Fruit fly (Drosophila melanogaster) whole organism, embryonic: ENCODE measurements around the gene CG13917.

ENCODE experiments used
- CG10267 ChIP-seq: fragments of 200-800 bp; sonication (Bioruptor generic); optimal IDR thresholded peaks from 2 replicates; lab custom pipeline; 2018; ENCODE audit warnings: missing biosample characterization, mild to moderate bottlenecking, missing genetic modification characterization, moderate library complexity
- CG10565 ChIP-seq: fragments of 200-800 bp; sonication (Bioruptor generic); optimal IDR thresholded peaks from 3 replicates; lab custom pipeline; 2016; ENCODE audit warnings: missing biosample characterization, mild to moderate bottlenecking, missing genetic modification characterization
- CG12104 ChIP-seq: fragments of 200-800 bp; sonication (Bioruptor generic); optimal IDR thresholded peaks from 3 replicates; lab custom pipeline; 2016; ENCODE audit warnings: missing biosample characterization, missing genetic modification characterization
- CG14050 ChIP-seq: fragments of 200-800 bp; sonication (Bioruptor generic); IDR thresholded peaks from 3 replicates; pipeline ENCODE4 v1.3.6; 2022; ENCODE audit warnings: missing biosample characterization, missing genetic modification characterization
- CG16815 ChIP-seq: fragments of 200-800 bp; sonication (Bioruptor generic); optimal IDR thresholded peaks from 3 replicates; lab custom pipeline; 2017; ENCODE audit warnings: missing biosample characterization, mild to moderate bottlenecking, missing genetic modification characterization
- CG16863 ChIP-seq: fragments of 200-800 bp; sonication (Bioruptor generic); optimal IDR thresholded peaks from 3 replicates; lab custom pipeline; 2016; ENCODE audit warnings: missing biosample characterization, missing genetic modification characterization
- CG18619 ChIP-seq: fragments of 200-800 bp; sonication (Bioruptor generic); optimal IDR thresholded peaks from 3 replicates; lab custom pipeline; 2017; ENCODE audit warnings: missing biosample characterization, mild to moderate bottlenecking, missing genetic modification characterization
- CG18764 ChIP-seq: fragments of 200-800 bp; sonication (Bioruptor generic); optimal IDR thresholded peaks from 3 replicates; lab custom pipeline; 2016; ENCODE audit warnings: missing biosample characterization, missing genetic modification characterization
- CG3847 ChIP-seq: fragments of 200-800 bp; sonication (Bioruptor generic); IDR thresholded peaks from 2 replicates; pipeline ENCODE4 v1.3.6; 2022; ENCODE audit warnings: missing biosample characterization, missing genetic modification characterization
- CG5245 ChIP-seq: fragments of 200-800 bp; sonication (Bioruptor generic); optimal IDR thresholded peaks from 3 replicates; lab custom pipeline; 2016; ENCODE audit warnings: missing biosample characterization, missing genetic modification characterization
- CG6791 ChIP-seq: fragments of 200-800 bp; sonication (Bioruptor generic); IDR thresholded peaks from 3 replicates; pipeline ENCODE4 v1.3.6; 2022; ENCODE audit warnings: missing biosample characterization, missing genetic modification characterization; ENCODE audit not compliant: partially characterized antibody
- CG7839 ChIP-seq: fragments of 200-800 bp; sonication (Bioruptor generic); optimal IDR thresholded peaks from 3 replicates; lab custom pipeline; 2018; ENCODE audit warnings: missing biosample characterization, mild to moderate bottlenecking, missing genetic modification characterization, moderate library complexity
- CG9437 ChIP-seq: fragments of 200-800 bp; sonication (Bioruptor generic); optimal IDR thresholded peaks from 2 replicates; lab custom pipeline; 2018; ENCODE audit warnings: missing biosample characterization, mild to moderate bottlenecking, missing genetic modification characterization
- CG9609 ChIP-seq: fragments of 200-800 bp; sonication (Bioruptor generic); optimal IDR thresholded peaks from 3 replicates; lab custom pipeline; 2016; ENCODE audit warnings: missing biosample characterization, missing genetic modification characterization
- CrebB ChIP-seq: fragments of 200-800 bp; sonication (Bioruptor generic); optimal IDR thresholded peaks from 3 replicates; lab custom pipeline; 2018; ENCODE audit warnings: missing biosample characterization, mild to moderate bottlenecking, missing genetic modification characterization
- Fer3 ChIP-seq: fragments of 200-800 bp; sonication (Bioruptor generic); optimal IDR thresholded peaks from 2 replicates; lab custom pipeline; 2018; ENCODE audit warnings: missing biosample characterization, mild to moderate bottlenecking, missing genetic modification characterization, moderate library complexity
- Lhr ChIP-seq: fragments of 200-800 bp; sonication (Bioruptor generic); optimal IDR thresholded peaks from 3 replicates; lab custom pipeline; 2017; ENCODE audit warnings: mild to moderate bottlenecking, missing biosample characterization, missing genetic modification reagents, missing genetic modification characterization
- Max ChIP-seq: fragments of 200-800 bp; sonication (Bioruptor generic); optimal IDR thresholded peaks from 2 replicates; lab custom pipeline; 2016; ENCODE audit warnings: missing biosample characterization, mild to moderate bottlenecking, missing genetic modification characterization
- Med ChIP-seq: fragments of 200-800 bp; sonication (Bioruptor generic); peaks from one replicate; lab custom pipeline; 2016; ENCODE audit warnings: missing biosample characterization, missing genetic modification characterization, mild to moderate bottlenecking, inconsistent platforms, moderate library complexity
- NK7.1 ChIP-seq: fragments of 200-800 bp; sonication (Bioruptor generic); optimal IDR thresholded peaks from 3 replicates; lab custom pipeline; 2016; ENCODE audit warnings: missing biosample characterization, missing genetic modification characterization
- Nf-YC ChIP-seq: fragments of 200-800 bp; optimal IDR thresholded peaks from 3 replicates; lab custom pipeline; 2019; ENCODE audit warnings: missing biosample characterization, mild to moderate bottlenecking, missing genetic modification characterization, moderate library complexity
- Oaz ChIP-seq: fragments of 200-800 bp; sonication (Bioruptor generic); IDR thresholded peaks from 2 replicates; pipeline ENCODE4 v1.3.6; 2022; ENCODE audit warnings: missing biosample characterization, missing genetic modification characterization
- Pdp1 ChIP-seq, 2 experiments: fragments of 200-800 bp; sonication (Bioruptor generic); optimal IDR thresholded peaks; 3 replicates each; lab custom pipeline; 2016; ENCODE audit warnings: missing biosample characterization in 2 of 2, missing genetic modification characterization in 2 of 2, mild to moderate bottlenecking in 1 of 2, moderate library complexity in 1 of 2
- Side ChIP-seq: fragments of 200-800 bp; sonication (Bioruptor generic); optimal IDR thresholded peaks from 2 replicates; lab custom pipeline; 2016; ENCODE audit warnings: missing biosample characterization, missing genetic modification characterization
- Sry-δ ChIP-seq: fragments of 200-800 bp; sonication (Bioruptor generic); optimal IDR thresholded peaks from 2 replicates; lab custom pipeline; 2016; ENCODE audit warnings: missing biosample characterization, missing genetic modification characterization
- Taf1 ChIP-seq: fragments of 200-800 bp; sonication (Bioruptor generic); IDR thresholded peaks from 2 replicates; pipeline ENCODE4 v1.3.6; 2022; ENCODE audit warnings: missing biosample characterization, missing genetic modification characterization
- YL-1 ChIP-seq: fragments of 200-800 bp; sonication (Bioruptor generic); optimal IDR thresholded peaks from 3 replicates; lab custom pipeline; 2017; ENCODE audit warnings: missing biosample characterization, mild to moderate bottlenecking, missing genetic modification characterization
- al ChIP-seq: fragments of 200-800 bp; sonication (Bioruptor generic); IDR thresholded peaks from 2 replicates; pipeline ENCODE4 v1.3.6; 2022; ENCODE audit warnings: missing biosample characterization, missing genetic modification characterization
- ara ChIP-seq: fragments of 200-800 bp; sonication (Bioruptor generic); IDR thresholded peaks from 2 replicates; pipeline ENCODE4 v1.3.6; 2022; ENCODE audit warnings: missing biosample characterization, missing genetic modification characterization
- az2 ChIP-seq: fragments of 200-800 bp; sonication (Bioruptor generic); optimal IDR thresholded peaks from 3 replicates; lab custom pipeline; 2016; ENCODE audit warnings: missing biosample characterization, missing genetic modification characterization
- bbx ChIP-seq: fragments of 200-800 bp; sonication (Bioruptor generic); IDR thresholded peaks from 2 replicates; pipeline ENCODE4 v1.3.6; 2022; ENCODE audit warnings: missing biosample characterization, missing genetic modification characterization; ENCODE audit not compliant: partially characterized antibody
- cad ChIP-seq: fragments of >200 bp; optimal IDR thresholded peaks from 2 replicates; lab custom pipeline; 2017; ENCODE audit warnings: missing biosample characterization, missing genetic modification characterization
- ci ChIP-seq: fragments of 200-800 bp; sonication (Bioruptor generic); IDR thresholded peaks from 3 replicates; pipeline ENCODE4 v1.3.6; 2022; ENCODE audit warnings: missing biosample characterization, missing genetic modification characterization
- da ChIP-seq: fragments of 200-800 bp; sonication (Bioruptor generic); optimal IDR thresholded peaks from 2 replicates; lab custom pipeline; 2016; ENCODE audit warnings: missing biosample characterization, missing genetic modification characterization
- ems ChIP-seq: fragments of 200-800 bp; sonication (Bioruptor generic); optimal IDR thresholded peaks from 3 replicates; lab custom pipeline; 2016; ENCODE audit warnings: missing biosample characterization, missing genetic modification characterization
- ftz-f1 ChIP-seq: fragments of 200-800 bp; sonication (Bioruptor generic); optimal IDR thresholded peaks from 2 replicates; lab custom pipeline; 2016; ENCODE audit warnings: missing biosample characterization, missing genetic modification characterization
- gsb-n ChIP-seq: fragments of 200-800 bp; sonication (Bioruptor generic); optimal IDR thresholded peaks from 3 replicates; lab custom pipeline; 2018; ENCODE audit warnings: missing biosample characterization, mild to moderate bottlenecking, missing genetic modification characterization
- hbn ChIP-seq: fragments of 200-800 bp; sonication (Bioruptor generic); IDR thresholded peaks from 2 replicates; pipeline ENCODE4 v1.3.6; 2022; ENCODE audit warnings: missing biosample characterization, missing genetic modification characterization; ENCODE audit not compliant: partially characterized antibody
- lilli ChIP-seq: fragments of 200-800 bp; sonication (Bioruptor generic); optimal IDR thresholded peaks from 3 replicates; lab custom pipeline; 2016; ENCODE audit warnings: missing biosample characterization, missing genetic modification characterization
- pho ChIP-seq: fragments of 200-800 bp; sonication (Bioruptor generic); optimal IDR thresholded peaks from 2 replicates; lab custom pipeline; 2016; ENCODE audit warnings: missing biosample characterization, missing genetic modification characterization
- ranshi ChIP-seq: fragments of 200-800 bp; sonication (Bioruptor generic); IDR thresholded peaks from 2 replicates; pipeline ENCODE4 v1.3.6; 2022; ENCODE audit warnings: missing biosample characterization, missing genetic modification characterization
- row ChIP-seq: fragments of 200-800 bp; sonication (Bioruptor generic); IDR thresholded peaks from 3 replicates; pipeline ENCODE4 v1.3.6; 2022; ENCODE audit warnings: missing biosample characterization, missing genetic modification characterization
- sens ChIP-seq: fragments of 200-800 bp; sonication (Bioruptor generic); peaks from one replicate; lab custom pipeline; 2016; ENCODE audit warnings: missing biosample characterization, missing genetic modification characterization
- sisA ChIP-seq: fragments of 200-800 bp; sonication (Bioruptor generic); IDR thresholded peaks from 2 replicates; pipeline ENCODE4 v1.3.6; 2022; ENCODE audit warnings: missing biosample characterization, missing genetic modification characterization
- sr ChIP-seq: fragments of 200-800 bp; sonication (Bioruptor generic); IDR thresholded peaks from 3 replicates; pipeline ENCODE4 v1.3.6; 2022; ENCODE audit warnings: missing biosample characterization, missing genetic modification characterization
- stc ChIP-seq: fragments of 200-800 bp; sonication (Bioruptor generic); IDR thresholded peaks from 2 replicates; pipeline ENCODE4 v1.3.6; 2022; ENCODE audit warnings: missing biosample characterization, missing genetic modification characterization
- unc-4 ChIP-seq: fragments of 200-800 bp; sonication (Bioruptor generic); IDR thresholded peaks from 2 replicates; pipeline ENCODE4 v1.3.6; 2022; ENCODE audit warnings: missing biosample characterization, missing genetic modification characterization; ENCODE audit not compliant: partially characterized antibody
- vnd ChIP-seq: fragments of 200-800 bp; sonication (Bioruptor generic); IDR thresholded peaks from 3 replicates; pipeline ENCODE4 v1.3.6; 2022; ENCODE audit warnings: missing biosample characterization, missing genetic modification characterization; ENCODE audit not compliant: partially characterized antibody
- wdn ChIP-seq: fragments of 200-800 bp; sonication (Bioruptor generic); IDR thresholded peaks from 2 replicates; pipeline ENCODE4 v1.3.6; 2022; ENCODE audit warnings: missing biosample characterization, missing genetic modification characterization
- zen ChIP-seq: fragments of 200-800 bp; sonication (Bioruptor generic); optimal IDR thresholded peaks from 3 replicates; lab custom pipeline; 2018; ENCODE audit warnings: missing biosample characterization, mild to moderate bottlenecking, missing genetic modification characterization, moderate library complexity
- zfh1 ChIP-seq: fragments of 200-800 bp; sonication (Bioruptor generic); IDR thresholded peaks from 3 replicates; pipeline ENCODE4 v1.3.6; 2022; ENCODE audit warnings: missing biosample characterization, missing genetic modification characterization

The CG13917 gene

dm6 chr3L:1575731-1576376, 645 bp upstream of the CG13917 start (continued):
- TF ChIP-seq CG12104 (GFP tag; lab: Kevin White, UChicago) (no peak), Med (peak; percentile 48), CG10267 (tag; lab: Kevin White, UChicago) (no peak), gsb-n (tag; lab: Kevin White, UChicago) (no peak), ftz-f1 (no peak), da (no peak), stc (peak; percentile 22; the same call in 1 of the 2 replicates), row (0 out of 3 replicates have a peak, but pooled peaks have one; percentile 25), ci (GFP tag; lab: Robert Waterston, UW) (peak; percentile 58; the same call in 1 of the 3 replicates), Side (GFP tag; lab: Kevin White, UChicago) (no peak), Fer3 (tag; lab: Kevin White, UChicago) (no peak), CG14050 (GFP tag; lab: Robert Waterston, UW) (no peak), CG9437 (GFP tag; lab: Kevin White, UChicago) (peak; percentile 27), CG16815 (GFP tag; lab: Kevin White, UChicago) (no peak), sr (no peak), zen (no peak), CG10565 (GFP tag; lab: Kevin White, UChicago) (no peak), sisA (no peak), CG18764 (GFP tag; lab: Kevin White, UChicago) (no peak), Nf-YC (tag; lab: Kevin White, UChicago) (no peak), vnd (GFP tag; lab: Robert Waterston, UW) (no peak), Lhr (GFP tag; lab: Kevin White, UChicago) (no peak), wdn (GFP tag; lab: Robert Waterston, UW) (no peak), Oaz (GFP tag; lab: Robert Waterston, UW) (no peak), CG3847 (GFP tag; lab: Robert Waterston, UW) (no peak), CG6791 (GFP tag; lab: Robert Waterston, UW) (no peak), hbn (no peak), CG18619 (GFP tag; lab: Kevin White, UChicago) (peak; percentile 1), Taf1 (no peak), pho (GFP tag; lab: Kevin White, UChicago) (no peak), Max (no peak), CG16863 (GFP tag; lab: Kevin White, UChicago) (no peak), ranshi (GFP tag; lab: Robert Waterston, UW) (peak; percentile 13; the same call in 1 of the 2 replicates), unc-4 (GFP tag; lab: Robert Waterston, UW) (no peak), NK7.1 (no peak), zfh1 (GFP tag; lab: Robert Waterston, UW) (0 out of 3 replicates have a peak, but pooled peaks have one; percentile 42), Pdp1 (GFP tag; optimal IDR thresholded peaks at IDR 0.05; lab: Kevin White, UChicago) (no peak), lilli (GFP tag; lab: Kevin White, UChicago) (peak; percentile 7), YL-1 (no peak), CG5245 (GFP tag; lab: Kevin White, UChicago) (no peak), cad (GFP tag; lab: Kevin White, UChicago) (no peak), ara (GFP tag; lab: Robert Waterston, UW) (no peak), al (GFP tag; lab: Robert Waterston, UW) (no peak), Sry-δ (GFP tag; lab: Kevin White, UChicago) (no peak), bbx (GFP tag; lab: Robert Waterston, UW) (no peak), az2 (GFP tag; lab: Kevin White, UChicago) (no peak), CrebB (tag; lab: Kevin White, UChicago) (no peak), ems (GFP tag; lab: Kevin White, UChicago) (no peak), CG7839 (tag; lab: Kevin White, UChicago) (no peak), CG9609 (GFP tag; lab: Kevin White, UChicago) (no peak), sens (peak; percentile 55)
